Fruit fly (Drosophila melanogaster) whole organism, wandering third instar larva: ENCODE results near the gene Sox102F.

ENCODE experiments used
- brk ChIP-seq: fragments of 200-800 bp; sonication (Bioruptor generic); optimal IDR thresholded peaks from 2 replicates; lab custom pipeline; 2016; ENCODE audit warnings: missing biosample characterization, mild to moderate bottlenecking, missing genetic modification characterization
- fru ChIP-seq: fragments of 200-800 bp; sonication (Bioruptor generic); optimal IDR thresholded peaks from 3 replicates; lab custom pipeline; 2016; ENCODE audit warnings: missing biosample characterization, mild to moderate bottlenecking, missing genetic modification characterization

DNA sequence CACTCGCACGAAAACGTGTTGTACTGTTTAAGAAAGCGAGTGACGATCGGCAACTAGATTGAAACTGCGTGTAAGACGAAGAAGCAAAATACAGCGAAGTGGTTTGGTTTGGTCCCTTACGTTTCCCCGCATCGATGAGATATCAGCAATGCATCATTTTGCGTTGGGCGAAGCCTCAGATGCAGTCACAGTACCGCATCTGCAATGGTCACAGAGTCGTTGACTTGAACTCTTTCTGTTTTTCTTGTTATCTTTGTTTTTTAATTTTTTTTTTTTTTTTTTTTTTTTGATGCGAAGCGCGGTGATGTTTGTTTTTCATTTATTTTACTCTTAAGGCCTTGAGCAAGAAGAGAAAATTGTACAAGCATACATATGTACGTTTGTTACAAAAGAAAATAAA lies 4.4 kb downstream of the Sox102F start:
- TF ChIP-seq fru (no peak), brk (GFP tag; lab: Kevin White, UChicago) (no peak)
